Fruit fly (Drosophila melanogaster): Measurements from ENCODE around the gene Pgcl.

dm6 chrX:457803-458202 lies 20.6 kb upstream of the Pgcl start:
- TF ChIP-seq OdsH (GFP tag; optimal IDR thresholded peaks at IDR 0.05), result no peak
- no peak for TF ChIP-seq N (GFP tag; optimal IDR thresholded peaks at IDR 0.05)
- no peak for TF ChIP-seq fru (GFP tag; optimal IDR thresholded peaks at IDR 0.05)
- TF ChIP-seq br (GFP tag; optimal IDR thresholded peaks at IDR 0.05), result no peak
- no peak for TF ChIP-seq Mio (GFP tag; optimal IDR thresholded peaks at IDR 0.05)
- no peak for TF ChIP-seq h (GFP tag; optimal IDR thresholded peaks at IDR 0.05)
- TF ChIP-seq Dif (GFP tag; optimal IDR thresholded peaks at IDR 0.05; ENCODE audit: partially characterized antibody), result no peak
- no peak for TF ChIP-seq Hr78 (GFP tag; optimal IDR thresholded peaks at IDR 0.05)
- no peak for TF ChIP-seq pan (optimal IDR thresholded peaks at IDR 0.05)
- peak; percentile 3 for TF ChIP-seq psq (GFP tag; optimal IDR thresholded peaks at IDR 0.05)
- no peak for TF ChIP-seq CrebA (GFP tag; optimal IDR thresholded peaks at IDR 0.05; ENCODE audit: borderline replicate concordance)
- no peak for TF ChIP-seq lola (GFP tag; optimal IDR thresholded peaks at IDR 0.05)

Measured in whole organism, wandering third instar larva.